Fruit fly (Drosophila melanogaster): ENCODE results near the gene CG9581.
"Not testable (repeated sequence)": the region's sequence is repeated elsewhere in the genome, so short reads cannot be mapped to it uniquely, and the experiment has no call there.

Gene CG9581

DNA sequence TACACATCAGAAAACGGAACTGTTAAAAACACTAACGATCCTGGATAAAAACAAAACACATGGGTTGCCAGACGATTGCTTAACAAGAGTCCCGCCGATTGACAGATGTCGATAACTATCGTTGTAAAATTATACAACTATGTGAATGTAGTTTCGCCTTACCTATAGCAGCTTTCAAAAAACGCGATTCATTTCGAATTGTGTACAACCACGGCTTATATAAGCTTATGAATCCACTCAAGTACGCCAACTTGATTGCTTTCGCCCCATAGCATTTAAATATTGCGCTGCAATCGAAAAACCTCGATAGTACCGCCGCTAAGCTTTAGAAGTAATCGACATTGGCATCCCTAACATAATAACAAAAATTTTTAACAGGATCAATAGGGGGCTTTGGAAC lies at the start of gene CG9581, which contains the start of gene CG9578:
Gene CG9581 (minus strand): TSS at position 84 of the 400 bp plus-strand sequence.
Gene CG9578 (plus strand): TSS at position 325 of the 400 bp plus-strand sequence.
- no peak for TF ChIP-seq Myc (optimal IDR thresholded peaks at IDR 0.05)
- TF ChIP-seq Sin3A (optimal IDR thresholded peaks at IDR 0.05): no peak
- TF ChIP-seq insv (optimal IDR thresholded peaks at IDR 0.05): no peak
- no peak for TF ChIP-seq h (optimal IDR thresholded peaks at IDR 0.05)
- TF ChIP-seq psq (optimal IDR thresholded peaks at IDR 0.05): no peak
- TF ChIP-seq ttk (optimal IDR thresholded peaks at IDR 0.05): no peak

DNA sequence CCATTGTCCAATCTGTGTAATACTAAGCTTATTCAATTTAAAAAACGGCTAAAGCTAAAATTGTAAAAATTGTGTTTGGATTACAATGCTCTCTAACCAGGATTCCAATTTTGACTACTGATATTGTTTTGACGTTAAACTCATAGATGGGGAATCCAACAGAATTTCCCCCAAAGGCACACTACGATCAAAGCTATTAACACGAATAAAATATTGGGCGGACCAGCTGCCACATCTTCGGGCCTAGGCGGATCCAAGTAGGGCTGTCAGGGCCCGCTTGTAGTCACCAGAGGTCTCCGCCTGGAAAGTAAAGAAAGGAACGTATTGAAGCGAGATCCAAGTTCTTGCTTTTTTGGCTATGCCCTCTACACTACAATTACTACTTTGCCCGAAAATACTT lies 47.4 kb upstream of the CG9581 start, which contains the start of gene SdicC:
Gene SdicC (minus strand): TSS at position 101 of the 400 bp plus-strand sequence.
- TF ChIP-seq h, psq, insv (optimal IDR thresholded peaks at IDR 0.05): not testable (repeated sequence)

- not testable (repeated sequence) for TF ChIP-seq insv, Myc, psq (optimal IDR thresholded peaks at IDR 0.05)
These were observed 39.7 kb upstream of the CG9581 start, which contains the start of gene SdicB for dm6 chrX:20209503-20209902. TSS of gene SdicB (minus strand) at chrX:20209603.

dm6 chrX:20201833-20202232 lies 32.1 kb upstream of the CG9581 start, which contains the start of gene SdicA:
TSS of gene SdicA (minus strand) at chrX:20201933.
- not testable (repeated sequence) for TF ChIP-seq h, ttk, insv (optimal IDR thresholded peaks at IDR 0.05)

DNA sequence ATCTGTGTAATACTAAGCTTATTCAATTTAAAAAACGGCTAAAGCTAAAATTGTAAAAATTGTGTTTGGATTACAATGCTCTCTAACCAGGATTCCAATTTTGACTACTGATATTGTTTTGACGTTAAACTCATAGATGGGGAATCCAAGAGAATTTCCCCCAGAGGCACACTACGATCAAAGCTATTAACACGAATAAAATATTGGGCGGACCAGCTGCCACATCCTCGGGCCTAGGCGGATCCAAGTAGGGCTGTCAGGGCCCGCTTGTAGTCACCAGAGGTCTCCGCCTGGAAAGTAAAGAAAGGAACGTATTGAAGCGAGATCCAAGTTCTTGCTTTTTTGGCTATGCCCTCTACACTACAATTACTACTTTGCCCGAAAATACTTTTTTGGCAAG lies 24.3 kb upstream of the CG9581 start, which contains the start of gene Sdic3:
Gene Sdic3 (minus strand): TSS at position 101 of the 400 bp plus-strand sequence.
- not testable (repeated sequence) for TF ChIP-seq psq, h, insv (optimal IDR thresholded peaks at IDR 0.05)

DNA sequence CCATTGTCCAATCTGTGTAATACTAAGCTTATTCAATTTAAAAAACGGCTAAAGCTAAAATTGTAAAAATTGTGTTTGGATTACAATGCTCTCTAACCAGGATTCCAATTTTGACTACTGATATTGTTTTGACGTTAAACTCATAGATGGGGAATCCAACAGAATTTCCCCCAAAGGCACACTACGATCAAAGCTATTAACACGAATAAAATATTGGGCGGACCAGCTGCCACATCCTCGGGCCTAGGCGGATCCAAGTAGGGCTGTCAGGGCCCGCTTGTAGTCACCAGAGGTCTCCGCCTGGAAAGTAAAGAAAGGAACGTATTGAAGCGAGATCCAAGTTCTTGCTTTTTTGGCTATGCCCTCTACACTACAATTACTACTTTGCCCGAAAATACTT lies 16.6 kb upstream of the CG9581 start, which contains the start of gene Sdic2:
Gene Sdic2 (minus strand): TSS at position 101 of the 400 bp plus-strand sequence.
- not testable (repeated sequence) for TF ChIP-seq insv, psq, Sin3A (optimal IDR thresholded peaks at IDR 0.05)

- not testable (repeated sequence) for TF ChIP-seq h, Sin3A, psq (optimal IDR thresholded peaks at IDR 0.05)
These were observed 8.8 kb upstream of the CG9581 start, which contains the start of gene Sdic1 for dm6 chrX:20178538-20178937. TSS of gene Sdic1 (minus strand) at chrX:20178638.

DNA sequence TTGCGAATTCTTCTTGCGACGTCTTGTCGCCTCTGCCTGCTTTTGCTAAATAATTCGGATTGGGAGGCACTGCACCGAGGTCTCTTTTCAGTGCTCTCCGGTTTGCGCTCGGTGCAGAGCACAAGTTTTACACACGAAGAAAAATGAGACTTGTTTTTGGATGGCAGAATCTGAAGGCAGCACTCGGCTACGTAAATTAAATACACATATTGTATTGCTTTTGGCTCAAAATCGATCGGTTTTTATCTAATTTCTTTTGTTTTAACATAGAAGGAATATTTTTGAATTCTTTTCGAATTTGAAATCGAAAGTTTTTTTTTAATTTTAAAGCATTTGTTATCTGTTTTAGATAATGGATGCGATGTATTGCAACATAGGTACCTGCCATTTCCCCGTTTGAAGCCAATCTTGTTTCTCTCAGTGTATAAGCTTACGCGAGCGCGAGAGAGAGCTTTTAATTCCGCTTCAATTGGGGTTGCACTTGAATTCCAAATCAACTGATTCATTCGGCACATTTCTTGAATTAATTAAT lies 3.7 kb upstream of the CG9581 start, which contains the start of gene AnxB10:
Gene AnxB10 (minus strand): TSS at position 51 of the 532 bp plus-strand sequence.
- TF ChIP-seq Sin3A (optimal IDR thresholded peaks at IDR 0.05) (no peak), psq (optimal IDR thresholded peaks at IDR 0.05) (no peak), ttk (optimal IDR thresholded peaks at IDR 0.05) (no peak), h (optimal IDR thresholded peaks at IDR 0.05) (no peak), insv (optimal IDR thresholded peaks at IDR 0.05) (no peak), Myc (optimal IDR thresholded peaks at IDR 0.05) (no peak)

DNA sequence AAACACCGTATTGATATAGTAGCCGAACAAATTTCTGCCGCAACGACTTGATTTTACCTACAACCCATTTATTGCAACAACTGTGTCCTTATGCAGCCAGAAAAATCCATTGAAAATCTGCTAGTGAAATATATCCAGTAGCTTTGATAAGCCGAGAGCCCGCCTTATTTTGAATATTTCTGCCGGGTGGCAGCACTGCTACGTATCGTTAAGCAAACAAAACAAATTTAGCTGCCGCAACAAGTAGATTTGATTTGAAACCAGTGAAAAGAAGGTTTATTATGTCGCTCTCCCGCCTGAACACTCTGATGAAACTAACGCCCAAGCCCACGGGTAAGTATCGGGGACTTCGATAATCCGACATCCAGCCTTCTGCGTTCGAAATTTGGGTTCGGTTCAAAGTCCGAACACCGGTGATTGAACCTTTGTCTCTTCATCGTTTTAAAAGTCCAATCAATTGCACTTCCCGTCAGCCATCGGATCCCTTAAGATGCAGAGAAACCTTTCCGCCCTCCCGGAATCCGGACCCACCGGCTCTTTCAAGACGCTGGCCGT lies 3.2 kb downstream of the CG9581 start, which contains the start of gene CG9577:
Gene CG9577 (plus strand): TSS at position 190 of the 555 bp plus-strand sequence.
- TF ChIP-seq insv (optimal IDR thresholded peaks at IDR 0.05) (no peak), Myc (optimal IDR thresholded peaks at IDR 0.05) (no peak), psq (optimal IDR thresholded peaks at IDR 0.05) (no peak), Sin3A (optimal IDR thresholded peaks at IDR 0.05) (no peak), h (optimal IDR thresholded peaks at IDR 0.05) (no peak)

DNA sequence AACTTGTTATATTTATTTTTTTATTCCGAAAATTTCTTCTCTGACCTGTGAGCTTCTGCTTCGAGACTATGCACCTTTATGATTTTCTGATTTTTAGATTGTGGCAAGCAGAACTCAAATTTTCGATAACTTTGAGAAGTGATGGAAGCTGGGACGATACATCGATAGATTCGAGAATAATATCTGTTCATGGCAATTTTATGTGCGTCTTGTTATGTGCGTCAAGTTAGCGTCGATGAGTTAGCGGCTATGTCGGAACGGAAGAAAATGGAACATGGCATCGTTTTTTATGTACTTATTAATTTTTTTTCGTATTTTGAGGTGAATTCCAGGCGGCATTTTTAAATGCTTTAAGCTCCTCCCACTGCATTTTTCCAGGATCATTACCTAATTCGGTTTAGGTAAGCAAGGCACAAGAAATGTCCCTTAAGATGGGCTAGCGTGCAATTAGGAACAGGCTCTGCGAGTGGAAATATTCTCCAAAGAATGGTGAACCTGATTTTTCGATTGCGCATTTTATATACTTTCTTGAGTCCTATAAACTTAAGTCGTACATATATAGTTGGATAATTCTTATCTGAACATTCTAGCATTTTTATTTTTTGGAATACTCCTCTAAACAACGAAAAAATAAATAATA lies 3.9 kb downstream of the CG9581 start, which contains the start of gene Phf7:
Gene Phf7 (minus strand): TSS at position 58 of the 640 bp plus-strand sequence.
- TF ChIP-seq Myc (optimal IDR thresholded peaks at IDR 0.05) (no peak), Sin3A (optimal IDR thresholded peaks at IDR 0.05) (no peak), psq (optimal IDR thresholded peaks at IDR 0.05) (no peak), insv (optimal IDR thresholded peaks at IDR 0.05) (no peak), ttk (optimal IDR thresholded peaks at IDR 0.05) (no peak), h (optimal IDR thresholded peaks at IDR 0.05) (no peak)

dm6 chrX:20162586-20162985 lies 7.2 kb downstream of the CG9581 start:
- TF ChIP-seq insv (optimal IDR thresholded peaks at IDR 0.05) (no peak), ttk (optimal IDR thresholded peaks at IDR 0.05) (no peak), psq (optimal IDR thresholded peaks at IDR 0.05) (no peak), Sin3A (optimal IDR thresholded peaks at IDR 0.05) (no peak), Myc (optimal IDR thresholded peaks at IDR 0.05) (no peak), h (optimal IDR thresholded peaks at IDR 0.05) (no peak)

dm6 chrX:20159679-20160140 lies 10.1 kb downstream of the CG9581 start, which contains the start of gene Rab35:
TSS of gene Rab35 (minus strand) at chrX:20159872.
- TF ChIP-seq h (optimal IDR thresholded peaks at IDR 0.05): no peak
- TF ChIP-seq Sin3A (optimal IDR thresholded peaks at IDR 0.05): no peak
- TF ChIP-seq psq (optimal IDR thresholded peaks at IDR 0.05): no peak
- TF ChIP-seq insv (optimal IDR thresholded peaks at IDR 0.05): no peak
- TF ChIP-seq Myc (optimal IDR thresholded peaks at IDR 0.05): no peak
- TF ChIP-seq ttk (optimal IDR thresholded peaks at IDR 0.05): no peak

Data from Kc167 (cell line).